Fruit fly (Drosophila melanogaster) whole organism, wandering third instar larva: ENCODE results near the gene EloA.
A peak's percentile ranks its signal among the peaks of the same experiment; 100 is the strongest.

Experiments
- Abd-B ChIP-seq: fragments of >200 bp; optimal IDR thresholded peaks from 2 replicates; lab custom pipeline; 2017; ENCODE audit warnings: missing biosample characterization, missing genetic modification characterization
- dsf ChIP-seq: sonication (Bioruptor generic); optimal IDR thresholded peaks from 2 replicates; lab custom pipeline; 2016; ENCODE audit warnings: missing biosample characterization, missing genetic modification characterization, borderline replicate concordance

dm6 chr3R:23297132-23297862, 45.9 kb downstream of the EloA start:
- peak; percentile 4 for TF ChIP-seq dsf (GFP tag; lab: Kevin White, UChicago)
- TF ChIP-seq Abd-B (GFP tag; lab: Kevin White, UChicago): no peak
